Fruit fly (Drosophila melanogaster) whole organism: ENCODE results near the gene CG10591.
A peak's percentile ranks its signal among the peaks of the same experiment; 100 is the strongest.

Experiments
- CG8478 ChIP-seq: fragments of >200 bp; optimal IDR thresholded peaks from 2 replicates; lab custom pipeline; 2018; ENCODE audit warnings: inconsistent platforms
- Dll ChIP-seq: fragments of >200 bp; optimal IDR thresholded peaks from 2 replicates; lab custom pipeline; 2017
- EcR ChIP-seq, 2 experiments: fragments of >200 bp; optimal IDR thresholded peaks; 2 replicates each; lab custom pipeline; 2017; ENCODE audit warnings: missing biosample characterization in 2 of 2, missing genetic modification characterization in 2 of 2, missing genetic modification reagents in 2 of 2
- pan ChIP-seq: fragments of >200 bp; optimal IDR thresholded peaks from 2 replicates; lab custom pipeline; 2017
- psq ChIP-seq: fragments of >200 bp; optimal IDR thresholded peaks from 2 replicates; lab custom pipeline; 2017
- usp ChIP-seq: fragments of >200 bp; optimal IDR thresholded peaks from 2 replicates; lab custom pipeline; 2017; ENCODE audit warnings: missing biosample characterization, missing genetic modification characterization, mixed read lengths

The CG10591 gene

DNA sequence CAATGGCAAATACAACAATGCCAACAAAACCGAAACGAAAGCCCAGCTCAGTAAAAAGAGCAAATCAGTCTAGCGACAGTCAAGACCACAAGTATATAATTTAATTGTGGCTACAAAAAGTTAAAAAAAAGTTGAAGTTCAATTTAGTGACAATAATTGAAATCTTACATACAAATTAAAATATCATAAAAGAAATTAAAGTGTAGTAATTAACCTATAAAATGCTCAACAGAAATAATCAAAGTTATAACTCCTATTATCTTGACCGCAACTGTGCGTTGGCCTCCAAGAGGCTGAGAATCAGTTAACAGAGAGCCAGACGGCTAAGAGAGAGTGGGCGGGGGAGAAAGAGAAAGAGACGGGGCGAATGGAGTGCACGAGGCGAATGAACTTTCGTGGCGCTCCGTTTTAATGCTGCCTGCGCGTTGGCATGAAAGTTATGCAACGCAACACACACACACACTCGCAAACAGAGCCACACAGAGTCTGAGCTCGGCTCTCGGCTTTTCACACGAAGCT lies 12.3 kb upstream of the CG10591 start:
- TF ChIP-seq EcR (GFP tag; optimal IDR thresholded peaks at IDR 0.05; lab: Kevin White, UChicago) (peak; percentile 84 to 97), pan (lab: Kevin White, UChicago) (no peak)

DNA sequence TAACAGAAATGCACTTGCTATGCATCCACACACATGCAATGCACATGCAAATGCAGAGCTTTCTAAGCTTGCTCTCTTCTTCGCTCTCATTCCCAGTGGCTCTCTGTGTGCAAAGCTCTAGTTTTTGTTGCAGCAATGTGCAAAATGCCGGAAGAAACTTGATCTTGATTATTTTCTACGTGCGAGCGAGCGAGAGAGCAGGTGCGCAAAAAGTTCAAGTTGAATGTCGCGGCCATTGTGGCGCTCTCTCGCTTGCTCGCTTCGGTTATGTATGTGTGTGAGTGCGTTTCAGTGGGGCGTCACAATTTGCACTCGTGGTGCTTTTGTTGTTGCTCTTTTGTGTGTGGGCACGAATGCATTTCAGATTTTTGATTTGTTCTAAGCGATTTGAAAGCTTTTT lies 11.1 kb upstream of the CG10591 start:
- TF ChIP-seq EcR (GFP tag; optimal IDR thresholded peaks at IDR 0.05; lab: Kevin White, UChicago) (no peak), psq (no peak), pan (lab: Kevin White, UChicago) (no peak), Dll (lab: Kevin White, UChicago) (no peak), usp (no peak), CG8478 (lab: Kevin White, UChicago) (peak; percentile 8)

DNA sequence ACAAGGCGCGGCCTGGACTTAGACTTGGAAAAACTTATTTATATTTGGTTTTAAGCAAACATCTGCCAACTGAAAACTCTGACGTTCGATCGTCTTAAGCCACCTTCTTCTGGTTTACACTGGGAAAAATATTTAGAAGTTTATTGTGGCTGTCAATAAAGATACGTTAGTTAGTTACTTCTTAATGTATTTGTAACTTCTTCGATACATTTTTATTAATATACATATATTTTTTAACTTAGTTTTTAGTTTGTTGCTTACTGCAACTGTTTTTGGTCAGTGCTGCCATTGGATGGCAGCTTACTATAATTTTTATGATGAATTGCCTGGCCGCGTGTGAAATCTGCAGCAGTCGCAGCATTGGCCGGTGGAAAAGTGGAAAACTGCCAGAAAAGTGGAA lies 10.0 kb upstream of the CG10591 start:
- TF ChIP-seq Dll (lab: Kevin White, UChicago): no peak
- no peak for TF ChIP-seq EcR (GFP tag; optimal IDR thresholded peaks at IDR 0.05; lab: Kevin White, UChicago)
- no peak for TF ChIP-seq CG8478 (lab: Kevin White, UChicago)
- TF ChIP-seq psq: no peak
- no peak for TF ChIP-seq pan (lab: Kevin White, UChicago)
- TF ChIP-seq usp: no peak

DNA sequence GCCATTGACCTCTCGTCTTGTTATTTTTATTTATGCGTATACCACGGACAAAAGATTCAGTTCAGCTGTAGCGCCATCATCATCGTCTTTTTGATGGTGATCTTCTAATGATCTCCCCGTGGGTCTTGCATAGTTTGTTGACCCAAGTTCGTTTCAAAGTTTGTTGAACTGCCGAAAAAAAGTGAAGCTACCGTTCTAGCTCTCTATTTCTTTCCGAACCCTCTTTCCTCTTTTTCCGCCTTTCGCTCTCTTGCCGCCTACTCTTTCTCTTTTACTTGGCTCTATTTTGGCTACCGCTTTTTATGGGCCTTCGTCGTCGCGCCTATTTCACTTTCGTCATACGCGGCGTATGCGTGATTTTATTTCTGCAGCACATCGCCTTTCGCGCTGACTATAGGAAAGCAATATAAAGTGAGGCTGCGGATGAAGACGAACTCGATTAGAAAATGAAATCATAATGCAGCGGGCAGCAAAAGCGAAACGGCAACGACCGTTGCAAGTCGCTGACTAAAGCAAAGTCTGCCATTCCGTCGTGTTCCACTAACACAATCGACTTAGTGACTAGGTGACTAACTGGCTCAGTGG lies 9.4 kb upstream of the CG10591 start:
- TF ChIP-seq pan (lab: Kevin White, UChicago) (no peak), EcR (GFP tag; optimal IDR thresholded peaks at IDR 0.05; lab: Kevin White, UChicago) (no peak), Dll (lab: Kevin White, UChicago) (no peak), usp (no peak), psq (no peak), CG8478 (lab: Kevin White, UChicago) (no peak)

DNA sequence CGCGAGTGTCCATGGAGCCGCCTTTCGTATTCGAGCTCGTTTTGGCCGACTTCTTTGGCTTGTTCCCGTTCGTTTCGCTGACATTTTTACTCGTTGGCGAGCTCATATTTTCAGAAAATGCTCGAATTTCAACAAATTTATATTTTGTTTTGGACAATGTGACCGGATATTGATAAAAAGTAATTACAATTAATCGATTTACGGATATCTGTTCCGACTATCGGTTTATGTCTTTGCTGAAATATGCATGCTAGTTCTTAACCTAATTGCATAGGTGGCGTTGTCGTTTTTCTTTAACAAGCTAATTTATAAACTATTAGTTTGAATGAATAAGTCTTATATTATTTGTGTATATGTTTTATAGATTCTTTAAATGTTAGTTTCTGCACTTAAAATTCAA lies 8.6 kb upstream of the CG10591 start, which contains the start of gene Eaf6:
TSS of gene Eaf6 (minus strand) at position 173 of the 400 bp plus-strand sequence.
- TF ChIP-seq Dll (lab: Kevin White, UChicago) (no peak), EcR (GFP tag; optimal IDR thresholded peaks at IDR 0.05; lab: Kevin White, UChicago) (no peak), usp (no peak), psq (no peak), pan (lab: Kevin White, UChicago) (no peak), CG8478 (lab: Kevin White, UChicago) (no peak)

DNA sequence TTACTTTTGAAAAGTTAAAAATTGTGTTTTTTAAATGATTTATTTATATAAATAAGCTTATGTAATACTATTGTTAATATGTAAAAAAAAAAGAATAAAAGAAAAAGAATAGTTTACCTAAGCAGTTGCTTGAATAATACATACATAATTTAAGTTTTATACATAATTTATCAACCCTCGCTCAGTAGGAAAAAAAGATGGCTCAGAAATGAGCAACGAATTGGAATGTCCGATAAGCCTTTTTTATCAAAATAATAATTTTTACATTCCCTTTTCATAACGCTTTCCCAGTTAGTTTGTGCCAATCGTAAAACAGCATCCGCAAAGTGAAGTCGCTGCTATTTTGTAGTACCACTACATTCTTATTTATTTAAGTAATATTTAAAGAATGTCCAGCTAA lies 5.0 kb upstream of the CG10591 start, which contains the start of gene mthl2:
TSS of gene mthl2 (plus strand) at position 301 of the 400 bp plus-strand sequence.
- TF ChIP-seq CG8478 (lab: Kevin White, UChicago) (no peak), EcR (GFP tag; optimal IDR thresholded peaks at IDR 0.05; lab: Kevin White, UChicago) (no peak), Dll (lab: Kevin White, UChicago) (no peak), psq (no peak), pan (lab: Kevin White, UChicago) (no peak), usp (no peak)

DNA sequence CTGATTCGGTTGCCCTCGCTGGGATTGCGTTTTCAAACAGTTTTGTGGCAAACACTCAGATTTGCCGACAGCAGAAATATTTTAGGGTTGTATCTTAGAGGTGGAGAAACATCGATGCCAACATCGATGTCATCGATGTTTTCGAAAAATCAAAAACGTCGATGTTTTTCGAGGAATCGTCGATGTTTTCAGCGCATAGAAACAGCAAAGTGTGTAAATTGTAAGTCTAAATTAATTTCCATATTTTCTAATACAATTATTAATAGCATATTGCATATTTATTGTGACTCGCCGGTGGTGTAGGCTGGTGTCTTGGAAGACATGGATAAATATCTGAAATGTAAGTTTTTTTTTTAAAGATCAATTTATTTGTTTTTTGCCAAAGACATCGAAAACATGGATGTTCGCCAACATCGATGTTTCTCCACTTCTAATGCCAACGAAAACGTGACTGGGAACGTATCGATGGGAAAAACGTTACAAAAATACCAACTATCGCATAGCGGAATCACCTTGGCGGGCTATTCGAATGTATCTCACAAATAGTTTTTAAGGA lies 4.4 kb upstream of the CG10591 start, which contains the start of gene TM9SF3:
TSS of gene TM9SF3 (minus strand) at position 120 of the 556 bp plus-strand sequence.
- TF ChIP-seq pan (lab: Kevin White, UChicago) (no peak), psq (no peak), CG8478 (lab: Kevin White, UChicago) (no peak), usp (no peak), Dll (lab: Kevin White, UChicago) (no peak), EcR (GFP tag; optimal IDR thresholded peaks at IDR 0.05; lab: Kevin White, UChicago) (no peak)

DNA sequence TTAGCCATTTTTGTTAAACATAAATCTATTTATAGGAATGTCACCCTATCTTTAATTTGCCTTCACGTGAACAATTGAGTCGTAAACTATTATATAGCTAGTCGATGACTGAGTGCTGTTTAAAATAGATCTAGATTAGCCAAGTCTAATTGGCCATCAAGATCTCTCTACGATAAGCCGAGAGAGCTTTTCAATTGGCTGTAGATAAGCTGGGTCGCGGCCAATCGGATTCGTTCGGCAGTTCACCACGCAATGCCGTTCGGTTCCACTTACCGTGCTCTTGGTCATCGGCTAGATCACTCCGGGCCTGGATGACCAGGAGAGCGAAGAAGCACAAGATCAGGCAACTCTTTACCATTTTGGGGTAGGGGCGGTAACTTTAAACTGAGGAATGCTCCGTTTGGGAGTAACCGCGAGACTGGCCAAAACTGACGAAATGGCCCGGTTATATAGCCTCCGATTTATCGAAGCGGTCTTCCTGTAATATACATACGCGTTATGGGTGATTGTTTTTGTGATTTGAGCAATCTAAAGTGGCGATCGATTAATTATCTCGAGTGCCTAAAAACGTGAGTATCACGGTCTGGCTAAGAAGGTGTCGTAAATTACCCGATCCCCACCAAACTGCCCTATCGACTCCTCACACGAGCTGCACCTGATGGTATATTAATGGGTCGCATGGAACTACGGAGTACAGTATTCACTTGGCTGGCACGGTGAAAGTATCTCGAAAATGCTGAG lies 4.5 kb downstream of the CG10591 start, which contains the start of the genes Alp10 and Alp9:
TSS of gene Alp10 (minus strand) at position 420 of the 741 bp plus-strand sequence.
TSS of gene Alp9 (plus strand) at position 690 of the 741 bp plus-strand sequence.
- TF ChIP-seq usp (no peak), psq (no peak), pan (lab: Kevin White, UChicago) (no peak), CG8478 (lab: Kevin White, UChicago) (no peak), Dll (lab: Kevin White, UChicago) (no peak), EcR (GFP tag; optimal IDR thresholded peaks at IDR 0.05; lab: Kevin White, UChicago) (no peak)

DNA sequence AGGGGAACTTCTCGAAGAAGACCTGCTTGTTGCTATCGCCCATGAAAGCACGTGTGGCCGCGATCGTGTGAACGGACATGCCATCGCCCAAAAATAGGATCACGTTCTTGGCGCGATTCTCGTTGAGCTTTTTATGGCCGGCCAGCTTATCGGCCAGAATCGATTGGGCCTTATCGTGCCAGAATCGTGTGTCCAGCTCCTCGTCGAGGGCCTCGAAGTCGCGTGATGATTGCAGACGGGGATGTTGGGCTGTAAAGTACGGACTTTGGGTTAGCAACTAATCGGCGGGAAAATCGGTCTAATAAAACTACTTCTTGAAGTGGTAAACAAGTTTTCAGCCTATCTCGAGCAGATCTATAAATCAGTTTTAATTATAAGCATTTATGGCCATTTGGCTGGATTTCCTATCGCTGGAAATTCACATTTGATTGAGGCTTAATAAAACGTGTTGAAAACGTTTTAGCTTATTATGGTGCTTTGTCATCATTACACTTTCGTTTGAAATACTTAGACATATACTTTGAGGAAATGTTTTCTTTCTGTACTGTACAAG lies 5.3 kb downstream of the CG10591 start:
- TF ChIP-seq CG8478 (lab: Kevin White, UChicago) (no peak), usp (no peak), psq (no peak), EcR (GFP tag; optimal IDR thresholded peaks at IDR 0.05; lab: Kevin White, UChicago) (no peak), pan (lab: Kevin White, UChicago) (no peak), Dll (lab: Kevin White, UChicago) (no peak)

DNA sequence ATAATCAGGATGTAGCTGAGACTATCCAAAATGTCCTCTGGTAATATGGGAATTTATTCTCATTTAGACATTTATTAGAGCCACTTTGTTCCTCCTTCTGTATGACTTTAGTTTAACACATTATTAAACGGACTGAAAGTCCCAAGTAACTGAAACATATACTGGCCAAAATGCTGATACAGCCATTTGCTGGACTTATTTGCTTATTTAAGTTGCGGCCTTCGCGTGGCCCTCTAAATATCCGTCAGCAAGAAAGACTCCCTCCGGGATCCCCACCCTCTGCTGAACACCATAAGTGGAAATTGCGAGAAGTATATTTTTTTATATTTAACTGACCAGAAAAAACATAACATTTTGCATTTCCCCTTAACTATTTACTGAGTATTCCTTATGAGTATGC lies 7.1 kb downstream of the CG10591 start, which contains the start of gene spo:
TSS of gene spo (minus strand) at position 135 of the 400 bp plus-strand sequence.
- TF ChIP-seq usp: no peak
- no peak for TF ChIP-seq Dll (lab: Kevin White, UChicago)
- no peak for TF ChIP-seq CG8478 (lab: Kevin White, UChicago)
- TF ChIP-seq pan (lab: Kevin White, UChicago): no peak
- no peak for TF ChIP-seq EcR (GFP tag; optimal IDR thresholded peaks at IDR 0.05; lab: Kevin White, UChicago)
- TF ChIP-seq psq: no peak

DNA sequence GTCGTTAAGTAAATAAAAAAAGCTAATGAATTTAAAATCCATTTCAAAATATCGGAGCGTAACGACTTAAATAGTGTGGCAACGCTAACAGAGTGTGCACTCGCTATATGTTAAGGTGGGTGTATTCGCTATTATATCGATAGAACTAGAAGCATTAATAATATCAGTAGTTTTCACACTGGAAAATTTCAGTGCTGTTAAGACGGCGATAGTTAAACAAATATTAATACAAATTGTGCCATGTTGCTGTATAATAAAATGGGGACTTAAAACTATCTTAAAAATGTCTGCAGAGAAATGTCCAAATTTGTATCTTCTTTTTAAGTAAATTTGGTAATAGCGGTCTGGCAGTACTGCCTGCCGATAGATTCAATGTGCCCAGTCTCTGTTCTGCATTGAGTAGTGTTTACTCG lies 16.2 kb downstream of the CG10591 start:
- TF ChIP-seq usp: no peak
